Worm (Caenorhabditis elegans) whole organism, L4 larva: ENCODE measurements around the gene ckb-4.

Experiments
- F49E8.2 ChIP-seq: sonication (generic microtip); optimal IDR thresholded peaks from 2 replicates; lab custom pipeline; 2016; ENCODE audit warnings: missing compliant biosample characterization, mild to moderate bottlenecking, missing genetic modification characterization, borderline replicate concordance
- Y75B8A.6 ChIP-seq: fragments of 200-800 bp; sonication (Bioruptor generic); IDR thresholded peaks from 2 replicates; pipeline ENCODE4 v1.3.6; 2022; ENCODE audit warnings: missing genetic modification reagents, missing genetic modification characterization, missing compliant biosample characterization
- ZK337.2 ChIP-seq: fragments of 200-800 bp; sonication (Bioruptor generic); IDR thresholded peaks from 2 replicates; pipeline ENCODE4 v1.3.6; 2022; ENCODE audit warnings: missing genetic modification reagents, missing genetic modification characterization, missing compliant biosample characterization
- aha-1 ChIP-seq: fragments of 150-350 bp; peaks from one replicate; lab custom pipeline; 2014; ENCODE audit warnings: missing biosample characterization, missing genetic modification characterization
- arid-1 ChIP-seq: fragments of 200-800 bp; sonication (Bioruptor generic); conservative IDR thresholded peaks from 2 replicates; pipeline ENCODE4 v1.3.6; 2022; ENCODE audit warnings: missing genetic modification reagents, missing genetic modification characterization, missing compliant biosample characterization
- ceh-20 ChIP-seq: fragments of 200-800 bp; sonication (Bioruptor generic); IDR thresholded peaks from 2 replicates; pipeline ENCODE4 v1.3.6; 2022; ENCODE audit warnings: missing genetic modification reagents, missing genetic modification characterization, missing compliant biosample characterization
- ceh-32 ChIP-seq: sonication (generic microtip); optimal IDR thresholded peaks from 2 replicates; lab custom pipeline; 2016; ENCODE audit warnings: mild to moderate bottlenecking, missing genetic modification characterization, missing compliant biosample characterization; ENCODE audit not compliant: poor library complexity
- ceh-62 ChIP-seq: sonication (generic microtip); optimal IDR thresholded peaks from 2 replicates; lab custom pipeline; 2017; ENCODE audit warnings: missing biosample characterization, missing genetic modification characterization
- ctbp-1 ChIP-seq: fragments of 200-800 bp; sonication (Bioruptor generic); IDR thresholded peaks from 2 replicates; pipeline ENCODE4 v1.3.6; 2022; ENCODE audit warnings: missing genetic modification reagents, missing genetic modification characterization, missing compliant biosample characterization
- daf-16 ChIP-seq, 3 experiments: sonication (generic microtip); optimal IDR thresholded peaks; 2 replicates each; lab custom pipeline; 2016 to 2017; ENCODE audit warnings: missing genetic modification characterization in 3 of 3, missing genetic modification reagents in 3 of 3, mild to moderate bottlenecking in 2 of 3, missing compliant biosample characterization in 2 of 3, missing biosample characterization in 1 of 3, moderate library complexity in 1 of 3
- dmd-6 ChIP-seq: fragments of 200-800 bp; sonication (Bioruptor generic); IDR thresholded peaks from 2 replicates; pipeline ENCODE4 v1.3.6; 2022; ENCODE audit warnings: missing genetic modification reagents, missing genetic modification characterization, missing compliant biosample characterization
- dpl-1 ChIP-seq: fragments of 150-350 bp; optimal IDR thresholded peaks from 2 replicates; lab custom pipeline; 2014; ENCODE audit warnings: missing biosample characterization, missing genetic modification reagents, missing genetic modification characterization
- duxl-1 ChIP-seq: sonication (generic microtip); optimal IDR thresholded peaks from 2 replicates; lab custom pipeline; 2016; ENCODE audit warnings: mild to moderate bottlenecking, missing genetic modification characterization, moderate library complexity, missing compliant biosample characterization; ENCODE audit not compliant: poor library complexity
- dve-1 ChIP-seq: sonication (generic microtip); optimal IDR thresholded peaks from 2 replicates; lab custom pipeline; 2017; ENCODE audit warnings: antibody characterized with exemption, mild to moderate bottlenecking, missing genetic modification characterization, missing compliant biosample characterization; ENCODE audit not compliant: insufficient read depth
- egl-27 ChIP-seq: sonication (generic microtip); optimal IDR thresholded peaks from 3 replicates; lab custom pipeline; 2017; ENCODE audit warnings: missing biosample characterization, missing genetic modification reagents, missing genetic modification characterization
- hif-1 ChIP-seq, 2 experiments: sonication (generic microtip); optimal IDR thresholded peaks; 2 replicates each; lab custom pipeline; 2016 to 2017; ENCODE audit warnings: missing compliant biosample characterization in 2 of 2, missing genetic modification characterization in 2 of 2, missing genetic modification reagents in 2 of 2, missing genotype in 2 of 2, mild to moderate bottlenecking in 1 of 2
- hlh-11 ChIP-seq: fragments of 200-800 bp; sonication (Bioruptor generic); optimal IDR thresholded peaks from 2 replicates; lab custom pipeline; 2018; ENCODE audit warnings: mild to moderate bottlenecking, missing genetic modification characterization, missing compliant biosample characterization
- hlh-30 ChIP-seq: sonication (generic microtip); optimal IDR thresholded peaks from 2 replicates; lab custom pipeline; 2017; ENCODE audit warnings: antibody characterized with exemption, mild to moderate bottlenecking, missing genetic modification characterization, missing compliant biosample characterization; ENCODE audit not compliant: insufficient read depth
- lin-38 ChIP-seq: fragments of 200-800 bp; sonication (Bioruptor generic); IDR thresholded peaks from 2 replicates; pipeline ENCODE4 v1.3.6; 2022; ENCODE audit warnings: missing genetic modification reagents, missing genetic modification characterization, missing compliant biosample characterization
- lsy-2 ChIP-seq, 2 experiments: fragments of 150-350 bp in 1 of 2; sonication (generic microtip) in 1 of 2; optimal IDR thresholded peaks; 2 replicates each; lab custom pipeline; 2014 to 2017; ENCODE audit warnings: missing biosample characterization in 2 of 2, missing genetic modification characterization in 2 of 2
- mdl-1 ChIP-seq, 2 experiments: fragments of 150-350 bp in 1 of 2; sonication (generic microtip) in 1 of 2; optimal IDR thresholded peaks; 2 replicates each; lab custom pipeline; 2014 to 2017; ENCODE audit warnings: missing biosample characterization in 2 of 2, missing genetic modification characterization in 2 of 2
- mdt-29 ChIP-seq: fragments of 200-800 bp; sonication (Bioruptor generic); IDR thresholded peaks from 2 replicates; pipeline ENCODE4 v1.3.6; 2022; ENCODE audit warnings: missing genetic modification reagents, missing genetic modification characterization, missing compliant biosample characterization
- mep-1 ChIP-seq: fragments of 150-350 bp; sonication (generic microtip); optimal IDR thresholded peaks from 3 replicates; lab custom pipeline; 2014; ENCODE audit warnings: missing biosample characterization, missing genetic modification characterization
- mes-2 ChIP-seq: sonication (generic microtip); optimal IDR thresholded peaks from 2 replicates; lab custom pipeline; 2016; ENCODE audit warnings: missing genotype, mild to moderate bottlenecking, missing genetic modification characterization, missing compliant biosample characterization; ENCODE audit not compliant: poor library complexity, severe bottlenecking
- mxl-3 ChIP-seq: fragments of 200-800 bp; sonication (Bioruptor generic); optimal IDR thresholded peaks from 2 replicates; lab custom pipeline; 2018; ENCODE audit warnings: mild to moderate bottlenecking, missing genetic modification characterization, missing compliant biosample characterization
- nhr-102 ChIP-seq: sonication (generic microtip); optimal IDR thresholded peaks from 2 replicates; lab custom pipeline; 2016; ENCODE audit warnings: mild to moderate bottlenecking, missing genetic modification characterization, moderate library complexity, missing compliant biosample characterization
- nhr-11 ChIP-seq: fragments of 150-350 bp; optimal IDR thresholded peaks from 2 replicates; lab custom pipeline; 2014; ENCODE audit warnings: missing biosample characterization, missing genetic modification characterization
- nhr-111 ChIP-seq: fragments of 200-800 bp; sonication (Bioruptor generic); optimal IDR thresholded peaks from 2 replicates; lab custom pipeline; 2018; ENCODE audit warnings: mild to moderate bottlenecking, missing genetic modification characterization, missing compliant biosample characterization
- nhr-25 ChIP-seq: sonication (generic microtip); optimal IDR thresholded peaks from 2 replicates; lab custom pipeline; 2017; ENCODE audit warnings: missing genetic modification characterization, mild to moderate bottlenecking, missing compliant biosample characterization, antibody characterized with exemption, moderate library complexity, borderline replicate concordance; ENCODE audit not compliant: insufficient read depth
- nhr-28 ChIP-seq: fragments of 150-350 bp; optimal IDR thresholded peaks from 2 replicates; lab custom pipeline; 2014; ENCODE audit warnings: missing biosample characterization, missing genetic modification characterization
- nhr-42 ChIP-seq: fragments of 200-800 bp; sonication (Bioruptor generic); IDR thresholded peaks from 2 replicates; pipeline ENCODE4 v1.3.6; 2022; ENCODE audit warnings: missing genetic modification characterization, missing compliant biosample characterization
- php-3 ChIP-seq: fragments of 200-800 bp; sonication (Bioruptor generic); IDR thresholded peaks from 2 replicates; pipeline ENCODE4 v1.3.6; 2022; ENCODE audit warnings: missing genetic modification reagents, missing genetic modification characterization, missing compliant biosample characterization
- pqm-1 ChIP-seq: sonication (generic microtip); optimal IDR thresholded peaks from 2 replicates; lab custom pipeline; 2017; ENCODE audit warnings: missing biosample characterization, missing genetic modification characterization
- rbr-2 ChIP-seq: sonication (generic microtip); optimal IDR thresholded peaks from 2 replicates; lab custom pipeline; 2016; ENCODE audit warnings: missing genotype, missing genetic modification characterization, missing compliant biosample characterization
- saeg-2 ChIP-seq: fragments of 200-800 bp; sonication (Bioruptor generic); IDR thresholded peaks from 2 replicates; pipeline ENCODE4 v1.3.6; 2022; ENCODE audit warnings: missing genetic modification reagents, missing genetic modification characterization, missing compliant biosample characterization
- sdz-12 ChIP-seq: fragments of 200-800 bp; sonication (Bioruptor generic); optimal IDR thresholded peaks from 2 replicates; lab custom pipeline; 2018; ENCODE audit warnings: mild to moderate bottlenecking, missing genetic modification characterization, missing compliant biosample characterization
- set-16 ChIP-seq: fragments of 200-800 bp; sonication (Bioruptor generic); IDR thresholded peaks from 2 replicates; pipeline ENCODE4 v1.3.6; 2022; ENCODE audit warnings: missing genetic modification reagents, missing genetic modification characterization, missing compliant biosample characterization
- unc-62 ChIP-seq, 3 experiments: fragments of 150-350 bp in 1 of 3; sonication (generic microtip); optimal IDR thresholded peaks in 2 of 3; peaks in 1 of 3; 1 replicate in 1 of 3; 2 replicates in 2 of 3; lab custom pipeline; 2014 to 2017; ENCODE audit warnings: missing biosample characterization in 3 of 3, missing genetic modification characterization in 3 of 3, missing genetic modification reagents in 3 of 3, missing genotype in 1 of 3
- zfp-2 ChIP-seq: sonication (generic microtip); optimal IDR thresholded peaks from 2 replicates; lab custom pipeline; 2016; ENCODE audit warnings: mild to moderate bottlenecking, missing genetic modification characterization, missing compliant biosample characterization
- zfp-3 ChIP-seq: fragments of 200-800 bp; sonication (Bioruptor generic); conservative IDR thresholded peaks from 2 replicates; pipeline ENCODE4 v1.3.6; 2022; ENCODE audit warnings: missing genetic modification reagents, missing genetic modification characterization, missing compliant biosample characterization
- zip-11 ChIP-seq: fragments of 200-800 bp; sonication (Bioruptor generic); IDR thresholded peaks from 2 replicates; pipeline ENCODE4 v1.3.6; 2022; ENCODE audit warnings: missing genetic modification characterization, missing compliant biosample characterization
- ztf-11 ChIP-seq: fragments of 150-350 bp; optimal IDR thresholded peaks from 2 replicates; lab custom pipeline; 2014; ENCODE audit warnings: missing biosample characterization, missing genetic modification characterization

Gene ckb-4

ce11 chrV:2139918-2140317 is 30.7 kb upstream of the ckb-4 start, which contains the start of gene F22F7.7:
F22F7.7 (minus strand) TSS chrV:2140042.
- no peak for TF ChIP-seq duxl-1 (tag; lab: Kevin White, UChicago)
- TF ChIP-seq zfp-3 (GFP tag; lab: Robert Waterston, UW), result no peak
- TF ChIP-seq nhr-28, result no peak
- no peak for TF ChIP-seq nhr-102 (tag; lab: Kevin White, UChicago)
- TF ChIP-seq mdt-29, result no peak
- TF ChIP-seq sdz-12, result no peak
- TF ChIP-seq aha-1 (tag; lab: Kevin White, UChicago), result peak; percentile 94
- peak in 1 of 2 experiments; percentile 69 for TF ChIP-seq hif-1 (tag; optimal IDR thresholded peaks at IDR 0.05; lab: Kevin White, UChicago)
- TF ChIP-seq hlh-11, result no peak

- TF ChIP-seq pqm-1 (tag; lab: Kevin White, UChicago) (no peak), hif-1 (tag; optimal IDR thresholded peaks at IDR 0.05; lab: Kevin White, UChicago) (no peak), unc-62 (GFP tag; optimal IDR thresholded peaks at IDR 0.05 in 1 of 2; lab: Kevin White, UChicago) (peak in 1 of 2 experiments; percentile 42), unc-62 (tag; optimal IDR thresholded peaks at IDR 0.05; lab: Kevin White, UChicago) (no peak), nhr-42 (no peak), php-3 (GFP tag; lab: Robert Waterston, UW) (no peak), zfp-2 (tag; lab: Kevin White, UChicago) (no peak), mes-2 (no peak), nhr-28 (peak; percentile 12), nhr-11 (tag; lab: Kevin White, UChicago) (peak; percentile 43), nhr-102 (tag; lab: Kevin White, UChicago) (no peak), zip-11 (no peak), rbr-2 (no peak), lin-38 (GFP tag; lab: Robert Waterston, UW) (no peak)
Measured at ce11 chrV:2138287-2138686, 29.1 kb upstream of the ckb-4 start.

ce11 chrV:2137010-2137409 is 27.8 kb upstream of the ckb-4 start:
- no peak for TF ChIP-seq daf-16 (GFP tag; optimal IDR thresholded peaks at IDR 0.05; lab: Kevin White, UChicago)
- TF ChIP-seq daf-16 (tag; optimal IDR thresholded peaks at IDR 0.05; lab: Kevin White, UChicago), result peak; percentile 37
- TF ChIP-seq mxl-3 (GFP tag; lab: Kevin White, UChicago), result no peak
- TF ChIP-seq dmd-6, result peak; percentile 62

ce11 chrV:2135323-2135722 is 26.1 kb upstream of the ckb-4 start:
- TF ChIP-seq dpl-1 (peak; percentile 18), mdl-1 (tag; optimal IDR thresholded peaks at IDR 0.05; lab: Kevin White, UChicago) (peak in 1 of 2 experiments; percentile 68), Y75B8A.6 (GFP tag; lab: Robert Waterston, UW) (no peak), nhr-111 (GFP tag; lab: Kevin White, UChicago) (no peak), ceh-62 (tag; lab: Kevin White, UChicago) (no peak), dve-1 (tag; lab: Kevin White, UChicago) (peak; percentile 4), hif-1 (tag; optimal IDR thresholded peaks at IDR 0.05; lab: Kevin White, UChicago) (peak in 1 of 2 experiments; percentile 7), hlh-30 (tag; lab: Kevin White, UChicago) (peak; percentile 55), nhr-11 (tag; lab: Kevin White, UChicago) (peak; percentile 69), ztf-11 (tag; lab: Kevin White, UChicago) (no peak), php-3 (GFP tag; lab: Robert Waterston, UW) (no peak), ceh-32 (no peak), ctbp-1 (GFP tag; lab: Robert Waterston, UW) (peak; percentile 24; the same call in 1 of the 2 replicates), mep-1 (tag; lab: Kevin White, UChicago) (peak; percentile 36), arid-1 (peak; percentile 45; the same call in 1 of the 2 replicates), ZK337.2 (GFP tag; lab: Robert Waterston, UW) (0 out of 2 replicates have a peak, but pooled peaks have one; percentile 8), F49E8.2 (tag; lab: Kevin White, UChicago) (no peak), aha-1 (tag; lab: Kevin White, UChicago) (peak; percentile 60), egl-27 (no peak), set-16 (GFP tag; lab: Robert Waterston, UW) (0 out of 2 replicates have a peak, but pooled peaks have one; percentile 27), saeg-2 (GFP tag; lab: Robert Waterston, UW) (no peak), mes-2 (peak; percentile 40), nhr-28 (peak; percentile 63), lsy-2 (tag; optimal IDR thresholded peaks at IDR 0.05; lab: Kevin White, UChicago) (peak in 1 of 2 experiments; percentile 13), nhr-25 (tag; lab: Kevin White, UChicago) (no peak), ceh-20 (GFP tag; lab: Robert Waterston, UW) (no peak), duxl-1 (tag; lab: Kevin White, UChicago) (no peak), mxl-3 (GFP tag; lab: Kevin White, UChicago) (peak; percentile 95)
